Fruit fly (Drosophila melanogaster) whole organism, embryonic: Measurements from ENCODE around the gene meigo.

ENCODE experiments used
- Adf1 ChIP-seq: fragments of 200-800 bp; sonication (Bioruptor generic); IDR thresholded peaks from 2 replicates; pipeline ENCODE4 v1.3.6; 2022; ENCODE audit warnings: missing biosample characterization, missing genetic modification characterization
- Asciz ChIP-seq: fragments of 200-800 bp; sonication (Bioruptor generic); optimal IDR thresholded peaks from 2 replicates; lab custom pipeline; 2017; ENCODE audit warnings: missing biosample characterization, mild to moderate bottlenecking, missing genetic modification characterization, missing genetic modification reagents
- CG10462 ChIP-seq: fragments of 200-800 bp; sonication (Bioruptor generic); optimal IDR thresholded peaks from 2 replicates; lab custom pipeline; 2016; ENCODE audit warnings: missing biosample characterization, missing genetic modification characterization
- CG11093 ChIP-seq: fragments of 200-800 bp; sonication (Bioruptor generic); IDR thresholded peaks from 3 replicates; pipeline ENCODE4 v1.3.6; 2022; ENCODE audit warnings: missing biosample characterization, missing genetic modification characterization
- CG11247 ChIP-seq: fragments of 200-800 bp; sonication (Bioruptor generic); IDR thresholded peaks from 2 replicates; pipeline ENCODE4 v1.3.6; 2022; ENCODE audit warnings: missing biosample characterization, missing genetic modification characterization
- CG12391 ChIP-seq: fragments of 200-800 bp; sonication (Bioruptor generic); optimal IDR thresholded peaks from 3 replicates; lab custom pipeline; 2018; ENCODE audit warnings: missing biosample characterization, mild to moderate bottlenecking, missing genetic modification characterization, moderate library complexity
- CG12744 ChIP-seq: fragments of 200-800 bp; sonication (Bioruptor generic); optimal IDR thresholded peaks from 2 replicates; lab custom pipeline; 2016; ENCODE audit warnings: missing biosample characterization, missing genetic modification characterization
- CG12942 ChIP-seq: fragments of 200-800 bp; sonication (Bioruptor generic); optimal IDR thresholded peaks from 3 replicates; lab custom pipeline; 2016; ENCODE audit warnings: missing biosample characterization, missing genetic modification characterization
- CG15696 ChIP-seq: fragments of 200-800 bp; sonication (Bioruptor generic); optimal IDR thresholded peaks from 2 replicates; lab custom pipeline; 2019; ENCODE audit warnings: missing biosample characterization, mild to moderate bottlenecking, missing genetic modification characterization, moderate library complexity
- CG16863 ChIP-seq: fragments of 200-800 bp; sonication (Bioruptor generic); optimal IDR thresholded peaks from 3 replicates; lab custom pipeline; 2016; ENCODE audit warnings: missing biosample characterization, missing genetic modification characterization
- CG17568 ChIP-seq: fragments of 200-800 bp; sonication (Bioruptor generic); optimal IDR thresholded peaks from 2 replicates; lab custom pipeline; 2018; ENCODE audit warnings: missing biosample characterization, mild to moderate bottlenecking, missing genetic modification characterization, moderate library complexity
- CG1792 ChIP-seq: fragments of 200-800 bp; sonication (Bioruptor generic); optimal IDR thresholded peaks from 2 replicates; lab custom pipeline; 2016; ENCODE audit warnings: missing biosample characterization, missing genetic modification characterization
- CG18262 ChIP-seq: fragments of 200-800 bp; optimal IDR thresholded peaks from 3 replicates; lab custom pipeline; 2019; ENCODE audit warnings: missing biosample characterization, mild to moderate bottlenecking, missing genetic modification characterization, moderate library complexity
- CG3838 ChIP-seq: fragments of 200-800 bp; sonication (Bioruptor generic); optimal IDR thresholded peaks from 3 replicates; lab custom pipeline; 2016; ENCODE audit warnings: missing biosample characterization, missing genetic modification characterization
- CG3847 ChIP-seq: fragments of 200-800 bp; sonication (Bioruptor generic); IDR thresholded peaks from 2 replicates; pipeline ENCODE4 v1.3.6; 2022; ENCODE audit warnings: missing biosample characterization, missing genetic modification characterization
- CG6813 ChIP-seq: fragments of 200-800 bp; sonication (Bioruptor generic); optimal IDR thresholded peaks from 2 replicates; lab custom pipeline; 2017; ENCODE audit warnings: missing biosample characterization, missing genetic modification characterization, mild to moderate bottlenecking, moderate library complexity, missing genetic modification reagents
- CG7357 ChIP-seq: fragments of 200-800 bp; sonication (Bioruptor generic); IDR thresholded peaks from 3 replicates; pipeline ENCODE4 v1.3.6; 2022; ENCODE audit warnings: missing biosample characterization, missing genetic modification characterization
- CG7839 ChIP-seq: fragments of 200-800 bp; sonication (Bioruptor generic); optimal IDR thresholded peaks from 3 replicates; lab custom pipeline; 2018; ENCODE audit warnings: missing biosample characterization, mild to moderate bottlenecking, missing genetic modification characterization, moderate library complexity
- CG8924 ChIP-seq: fragments of 200-800 bp; optimal IDR thresholded peaks from 3 replicates; lab custom pipeline; 2019; ENCODE audit warnings: missing biosample characterization, mild to moderate bottlenecking, missing genetic modification characterization, moderate library complexity
- Ets97D ChIP-seq: fragments of 200-800 bp; sonication (Bioruptor generic); optimal IDR thresholded peaks from 3 replicates; lab custom pipeline; 2016; ENCODE audit warnings: missing biosample characterization, missing genetic modification characterization
- GATAe ChIP-seq: fragments of 200-800 bp; sonication (Bioruptor generic); conservative IDR thresholded peaks from 2 replicates; pipeline ENCODE4 v1.3.6; 2022; ENCODE audit warnings: missing biosample characterization, missing genetic modification characterization
- Lpt ChIP-seq: fragments of >200 bp; optimal IDR thresholded peaks from 2 replicates; lab custom pipeline; 2018; ENCODE audit warnings: missing biosample characterization, missing genetic modification characterization
- Mrtf ChIP-seq: fragments of 200-800 bp; sonication (Bioruptor generic); IDR thresholded peaks from 3 replicates; pipeline ENCODE4 v1.3.6; 2022; ENCODE audit warnings: missing biosample characterization, missing genetic modification characterization
- Nf-YA ChIP-seq: fragments of 200-800 bp; sonication (Bioruptor generic); IDR thresholded peaks from 2 replicates; pipeline ENCODE4 v1.3.6; 2022; ENCODE audit warnings: missing biosample characterization, missing genetic modification characterization
- NfI ChIP-seq: fragments of 200-800 bp; sonication (Bioruptor generic); optimal IDR thresholded peaks from 3 replicates; lab custom pipeline; 2018; ENCODE audit warnings: missing biosample characterization, mild to moderate bottlenecking, missing genetic modification characterization, moderate library complexity
- Oaz ChIP-seq: fragments of 200-800 bp; sonication (Bioruptor generic); IDR thresholded peaks from 2 replicates; pipeline ENCODE4 v1.3.6; 2022; ENCODE audit warnings: missing biosample characterization, missing genetic modification characterization
- PHDP ChIP-seq: fragments of 200-800 bp; sonication (Bioruptor generic); optimal IDR thresholded peaks from 3 replicates; lab custom pipeline; 2018; ENCODE audit warnings: missing biosample characterization, mild to moderate bottlenecking, missing genetic modification characterization, moderate library complexity
- Trl ChIP-seq, 3 experiments: fragments of >200 bp in 2 of 3; fragments of 200-800 bp in 1 of 3; sonication (Bioruptor generic) in 1 of 3; optimal IDR thresholded peaks; 2 replicates in 1 of 3; 3 replicates in 2 of 3; lab custom pipeline; 2016 to 2017; ENCODE audit warnings: missing biosample characterization in 1 of 3, missing genetic modification characterization in 1 of 3
- bbx ChIP-seq: fragments of 200-800 bp; sonication (Bioruptor generic); IDR thresholded peaks from 2 replicates; pipeline ENCODE4 v1.3.6; 2022; ENCODE audit warnings: missing biosample characterization, missing genetic modification characterization; ENCODE audit not compliant: partially characterized antibody
- btn ChIP-seq: fragments of 200-800 bp; sonication (Bioruptor generic); optimal IDR thresholded peaks from 2 replicates; lab custom pipeline; 2016; ENCODE audit warnings: missing biosample characterization, missing genetic modification characterization
- cwo ChIP-seq: fragments of 200-800 bp; sonication (Bioruptor generic); optimal IDR thresholded peaks from 3 replicates; lab custom pipeline; 2017; ENCODE audit warnings: missing biosample characterization, missing genetic modification characterization, mild to moderate bottlenecking, moderate library complexity, missing genetic modification reagents
- fd96Cb ChIP-seq: fragments of 200-800 bp; sonication (Bioruptor generic); optimal IDR thresholded peaks from 2 replicates; lab custom pipeline; 2018; ENCODE audit warnings: missing biosample characterization, mild to moderate bottlenecking, missing genetic modification characterization, moderate library complexity
- fu2 ChIP-seq: fragments of 200-800 bp; sonication (Bioruptor generic); optimal IDR thresholded peaks from 2 replicates; lab custom pipeline; 2016; ENCODE audit warnings: missing biosample characterization, missing genetic modification characterization
- gt ChIP-seq: fragments of 200-800 bp; sonication (Bioruptor generic); IDR thresholded peaks from 2 replicates; pipeline ENCODE4 v1.3.6; 2022; ENCODE audit warnings: missing biosample characterization, missing genetic modification characterization
- insv ChIP-seq, 2 experiments: fragments of 200-800 bp; sonication (Bioruptor generic); optimal IDR thresholded peaks; 3 replicates each; lab custom pipeline; 2016 to 2018; ENCODE audit warnings: missing biosample characterization in 2 of 2, missing genetic modification characterization in 2 of 2
- kni ChIP-seq: fragments of 200-800 bp; sonication (Bioruptor generic); optimal IDR thresholded peaks from 3 replicates; lab custom pipeline; 2017; ENCODE audit warnings: mild to moderate bottlenecking, missing biosample characterization, missing genetic modification reagents, missing genetic modification characterization
- lbe ChIP-seq: fragments of 200-800 bp; sonication (Bioruptor generic); optimal IDR thresholded peaks from 2 replicates; lab custom pipeline; 2016; ENCODE audit warnings: missing biosample characterization, mild to moderate bottlenecking, missing genetic modification characterization
- lov ChIP-seq, 2 experiments: fragments of 200-800 bp in 1 of 2; fragments of >200 bp in 1 of 2; sonication (Bioruptor generic) in 1 of 2; IDR thresholded peaks in 1 of 2; optimal IDR thresholded peaks in 1 of 2; 2 replicates in 1 of 2; 3 replicates in 1 of 2; pipeline versions ENCODE4 v1.3.6 to Lab custom; 2017 to 2022; ENCODE audit warnings: missing biosample characterization in 1 of 2, missing genetic modification characterization in 1 of 2
- mirr ChIP-seq: fragments of 200-800 bp; sonication (Bioruptor generic); optimal IDR thresholded peaks from 3 replicates; lab custom pipeline; 2018; ENCODE audit warnings: missing biosample characterization, mild to moderate bottlenecking, missing genetic modification characterization
- nom ChIP-seq: fragments of 200-800 bp; sonication (Bioruptor generic); optimal IDR thresholded peaks from 2 replicates; lab custom pipeline; 2017; ENCODE audit warnings: missing biosample characterization, missing genetic modification characterization, mild to moderate bottlenecking, moderate library complexity, missing genetic modification reagents
- odd ChIP-seq: fragments of 200-800 bp; sonication (Bioruptor generic); optimal IDR thresholded peaks from 2 replicates; lab custom pipeline; 2017; ENCODE audit warnings: missing biosample characterization, mild to moderate bottlenecking, missing genetic modification characterization
- pum ChIP-seq: fragments of 200-800 bp; sonication (Bioruptor generic); optimal IDR thresholded peaks from 2 replicates; lab custom pipeline; 2016; ENCODE audit warnings: missing biosample characterization, missing genetic modification characterization
- row ChIP-seq: fragments of 200-800 bp; sonication (Bioruptor generic); IDR thresholded peaks from 3 replicates; pipeline ENCODE4 v1.3.6; 2022; ENCODE audit warnings: missing biosample characterization, missing genetic modification characterization
- shn ChIP-seq: fragments of 200-800 bp; sonication (Bioruptor generic); optimal IDR thresholded peaks from 3 replicates; lab custom pipeline; 2016; ENCODE audit warnings: missing biosample characterization, missing genetic modification characterization
- sisA ChIP-seq: fragments of 200-800 bp; sonication (Bioruptor generic); IDR thresholded peaks from 2 replicates; pipeline ENCODE4 v1.3.6; 2022; ENCODE audit warnings: missing biosample characterization, missing genetic modification characterization
- sr ChIP-seq: fragments of 200-800 bp; sonication (Bioruptor generic); IDR thresholded peaks from 3 replicates; pipeline ENCODE4 v1.3.6; 2022; ENCODE audit warnings: missing biosample characterization, missing genetic modification characterization
- tio ChIP-seq: fragments of 200-800 bp; sonication (Bioruptor generic); optimal IDR thresholded peaks from 2 replicates; lab custom pipeline; 2017; ENCODE audit warnings: missing biosample characterization, missing genetic modification characterization, inconsistent platforms
- yki ChIP-seq: fragments of >200 bp; optimal IDR thresholded peaks from 3 replicates; lab custom pipeline; 2018
- zfh1 ChIP-seq: fragments of 200-800 bp; sonication (Bioruptor generic); IDR thresholded peaks from 3 replicates; pipeline ENCODE4 v1.3.6; 2022; ENCODE audit warnings: missing biosample characterization, missing genetic modification characterization

The meigo gene

dm6 chr3R:21151090-21151870 lies 13.2 kb downstream of the meigo start (continued):
- no peak for TF ChIP-seq CG15696
- no peak for TF ChIP-seq bbx
- TF ChIP-seq CG6813 (GFP tag; lab: Kevin White, UChicago): no peak
- TF ChIP-seq tio: peak; percentile 49
- no peak for TF ChIP-seq CG3838 (GFP tag; lab: Kevin White, UChicago)
- peak; percentile 67; the same call in 1 of the 2 replicates for TF ChIP-seq CG3847 (GFP tag; lab: Robert Waterston, UW)
- TF ChIP-seq CG12391 (tag; lab: Kevin White, UChicago): peak; percentile 58
- TF ChIP-seq Nf-YA (GFP tag; lab: Robert Waterston, UW): no peak
- no peak for TF ChIP-seq odd (GFP tag; lab: Kevin White, UChicago)
- peak; percentile 91 for TF ChIP-seq sr (GFP tag; lab: Robert Waterston, UW)
- TF ChIP-seq Lpt (GFP tag; lab: Kevin White, UChicago): no peak
- no peak for TF ChIP-seq CG1792 (GFP tag; lab: Kevin White, UChicago)
- no peak for TF ChIP-seq kni
- no peak for TF ChIP-seq Trl (optimal IDR thresholded peaks at IDR 0.05; lab: Kevin White, UChicago)
- TF ChIP-seq Trl (GFP tag; optimal IDR thresholded peaks at IDR 0.05; lab: Kevin White, UChicago): no peak
- TF ChIP-seq Ets97D: peak; percentile 8
- no peak for TF ChIP-seq Adf1 (GFP tag; lab: Robert Waterston, UW)
- no peak for TF ChIP-seq btn (GFP tag; lab: Kevin White, UChicago)
- TF ChIP-seq CG7839 (tag; lab: Kevin White, UChicago): peak; percentile 62
- peak; percentile 41 for TF ChIP-seq CG17568
- peak; percentile 6 for TF ChIP-seq CG16863 (GFP tag; lab: Kevin White, UChicago)
- TF ChIP-seq fd96Cb (tag; lab: Kevin White, UChicago): peak; percentile 55

DNA sequence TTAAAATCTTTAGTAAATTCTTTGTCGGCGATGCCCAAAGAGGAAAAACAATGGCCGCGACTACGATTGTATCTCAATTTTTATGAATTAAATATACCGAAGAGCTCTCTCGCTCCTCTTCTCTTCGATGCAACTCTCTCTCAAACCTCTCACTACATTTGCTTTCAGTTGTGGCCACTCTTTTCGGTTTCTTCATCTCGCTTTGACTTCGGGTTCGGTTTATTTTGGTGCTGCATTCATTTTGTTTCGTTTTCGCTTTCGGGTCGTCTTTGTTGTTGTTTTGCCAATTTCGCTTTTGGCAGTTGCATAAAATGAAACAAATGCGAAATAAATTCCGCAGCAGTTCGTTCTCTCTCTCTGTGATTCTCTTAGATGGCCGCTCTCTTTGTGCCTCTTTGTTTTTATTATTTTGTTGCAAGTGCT lies 14.8 kb downstream of the meigo start:
- no peak for TF ChIP-seq gt (GFP tag; lab: Robert Waterston, UW)
- TF ChIP-seq zfh1 (GFP tag; lab: Robert Waterston, UW): no peak
- no peak for TF ChIP-seq mirr
- no peak for TF ChIP-seq Oaz (GFP tag; lab: Robert Waterston, UW)
- TF ChIP-seq Mrtf: no peak
- no peak for TF ChIP-seq shn
- TF ChIP-seq CG12744 (GFP tag; lab: Kevin White, UChicago): no peak
- TF ChIP-seq CG12942 (GFP tag; lab: Kevin White, UChicago): no peak
- no peak for TF ChIP-seq GATAe (GFP tag; lab: Robert Waterston, UW)
- no peak for TF ChIP-seq CG8924 (tag; lab: Kevin White, UChicago)
- TF ChIP-seq CG11093 (GFP tag; lab: Robert Waterston, UW): no peak
- TF ChIP-seq row (GFP tag; lab: Robert Waterston, UW): no peak
- TF ChIP-seq NfI (GFP tag; lab: Kevin White, UChicago): no peak
- peak; percentile 51 for TF ChIP-seq yki (lab: Kevin White, UChicago)
- TF ChIP-seq Trl (optimal IDR thresholded peaks at IDR 0.05; lab: Kevin White, UChicago): peak; percentile 73 to 79
- no peak for TF ChIP-seq Trl (GFP tag; optimal IDR thresholded peaks at IDR 0.05; lab: Kevin White, UChicago)
- TF ChIP-seq lbe (GFP tag; lab: Kevin White, UChicago): peak; percentile 72
- no peak for TF ChIP-seq sisA
- no peak for TF ChIP-seq fu2
- TF ChIP-seq CG18262 (tag; lab: Kevin White, UChicago): no peak
- no peak for TF ChIP-seq PHDP (tag; lab: Kevin White, UChicago)
- TF ChIP-seq Asciz (GFP tag; lab: Kevin White, UChicago): no peak
- TF ChIP-seq cwo (GFP tag; lab: Kevin White, UChicago): no peak
- TF ChIP-seq pum (GFP tag; lab: Kevin White, UChicago): no peak
- TF ChIP-seq Ets97D: no peak
- TF ChIP-seq CG11247: no peak
- TF ChIP-seq CG7357 (GFP tag; lab: Robert Waterston, UW): no peak
- peak; percentile 98 for TF ChIP-seq nom (GFP tag; lab: Kevin White, UChicago)
- no peak for TF ChIP-seq lov (optimal IDR thresholded peaks at IDR 0.05; lab: Kevin White, UChicago)
- no peak for TF ChIP-seq lov (GFP tag; IDR thresholded peaks at IDR 0.05; lab: Robert Waterston, UW)
- no peak for TF ChIP-seq CG10462 (GFP tag; lab: Kevin White, UChicago)
- no peak for TF ChIP-seq insv (GFP tag; optimal IDR thresholded peaks at IDR 0.05; lab: Kevin White, UChicago)
